Worm (Caenorhabditis elegans): ENCODE results near the gene pqn-80.

The pqn-80 gene

ce11 chrIII:12625875-12626649 lies at the start of gene pqn-80:
TSS of gene pqn-80 (plus strand) at chrIII:12626568.
- no peak for TF ChIP-seq B0310.2 (tag; optimal IDR thresholded peaks at IDR 0.05)
- no peak for TF ChIP-seq tbx-37 (GFP tag; conservative IDR thresholded peaks at IDR 0.05)
- TF ChIP-seq flt-1 (GFP tag; IDR thresholded peaks at IDR 0.05) = no peak
- TF ChIP-seq tbx-11 (GFP tag; IDR thresholded peaks at IDR 0.05) = no peak
- no peak for TF ChIP-seq ets-7 (tag; optimal IDR thresholded peaks at IDR 0.05)
- TF ChIP-seq pes-1 (GFP tag; IDR thresholded peaks at IDR 0.05) = no peak
- no peak for TF ChIP-seq ceh-13 (GFP tag; optimal IDR thresholded peaks at IDR 0.05)
- no peak for TF ChIP-seq tra-4 (tag; optimal IDR thresholded peaks at IDR 0.05)
- no peak for TF ChIP-seq hnd-1 (tag; optimal IDR thresholded peaks at IDR 0.05)
- TF ChIP-seq ama-1 (optimal IDR thresholded peaks at IDR 0.05) = no peak
- no peak for TF ChIP-seq aly-1 (tag; optimal IDR thresholded peaks at IDR 0.05)
- no peak for TF ChIP-seq hmbx-1 (tag; optimal IDR thresholded peaks at IDR 0.05)
- TF ChIP-seq sea-1 (GFP tag; conservative IDR thresholded peaks at IDR 0.05) = no peak

ce11 chrIII:12583466-12583865 lies 42.9 kb upstream of the pqn-80 start:
- TF ChIP-seq ets-7 (tag; optimal IDR thresholded peaks at IDR 0.05) = no peak
- TF ChIP-seq hmg-4 (GFP tag; optimal IDR thresholded peaks at IDR 0.05) = peak; percentile 5
- peak; percentile 49 for TF ChIP-seq F13C5.2 (tag; optimal IDR thresholded peaks at IDR 0.05)
- TF ChIP-seq pes-1 (GFP tag; IDR thresholded peaks at IDR 0.05) = no peak

- TF ChIP-seq tbx-11 (GFP tag; IDR thresholded peaks at IDR 0.05) (no peak), hmg-4 (GFP tag; optimal IDR thresholded peaks at IDR 0.05) (no peak), scrt-1 (GFP tag; IDR thresholded peaks at IDR 0.05) (no peak), hnd-1 (tag; optimal IDR thresholded peaks at IDR 0.05) (no peak), hmbx-1 (tag; optimal IDR thresholded peaks at IDR 0.05) (no peak), sea-1 (GFP tag; conservative IDR thresholded peaks at IDR 0.05) (no peak), tbx-37 (GFP tag; conservative IDR thresholded peaks at IDR 0.05) (no peak), ama-1 (optimal IDR thresholded peaks at IDR 0.05) (no peak), F13C5.2 (tag; optimal IDR thresholded peaks at IDR 0.05) (no peak), ceh-13 (GFP tag; optimal IDR thresholded peaks at IDR 0.05) (no peak), ets-7 (tag; optimal IDR thresholded peaks at IDR 0.05) (no peak), tra-4 (tag; optimal IDR thresholded peaks at IDR 0.05) (no peak), B0310.2 (tag; optimal IDR thresholded peaks at IDR 0.05) (no peak), flt-1 (GFP tag; IDR thresholded peaks at IDR 0.05) (no peak), pes-1 (GFP tag; IDR thresholded peaks at IDR 0.05) (no peak)
These were observed 40.5 kb upstream of the pqn-80 start for ce11 chrIII:12585842-12586241.

- no peak for TF ChIP-seq hmg-4 (GFP tag; optimal IDR thresholded peaks at IDR 0.05)
- TF ChIP-seq B0310.2 (tag; optimal IDR thresholded peaks at IDR 0.05) = no peak
- no peak for TF ChIP-seq ets-7 (tag; optimal IDR thresholded peaks at IDR 0.05)
- no peak for TF ChIP-seq hnd-1 (tag; optimal IDR thresholded peaks at IDR 0.05)
- no peak for TF ChIP-seq tbx-11 (GFP tag; IDR thresholded peaks at IDR 0.05)
- TF ChIP-seq ceh-36 (tag; optimal IDR thresholded peaks at IDR 0.05) = no peak
- no peak for TF ChIP-seq tra-4 (tag; optimal IDR thresholded peaks at IDR 0.05)
- no peak for TF ChIP-seq aly-1 (tag; optimal IDR thresholded peaks at IDR 0.05)
- no peak for TF ChIP-seq flt-1 (GFP tag; IDR thresholded peaks at IDR 0.05)
- no peak for TF ChIP-seq ama-1 (optimal IDR thresholded peaks at IDR 0.05)
- TF ChIP-seq sea-1 (GFP tag; conservative IDR thresholded peaks at IDR 0.05) = no peak
- no peak for TF ChIP-seq ceh-13 (GFP tag; optimal IDR thresholded peaks at IDR 0.05)
- TF ChIP-seq scrt-1 (GFP tag; IDR thresholded peaks at IDR 0.05) = no peak
- TF ChIP-seq pes-1 (GFP tag; IDR thresholded peaks at IDR 0.05) = no peak
- TF ChIP-seq hmbx-1 (tag; optimal IDR thresholded peaks at IDR 0.05) = no peak
- TF ChIP-seq F13C5.2 (tag; optimal IDR thresholded peaks at IDR 0.05) = no peak
- no peak for TF ChIP-seq tbx-37 (GFP tag; conservative IDR thresholded peaks at IDR 0.05)
These were observed 34.4 kb upstream of the pqn-80 start for ce11 chrIII:12591923-12592322.

- no peak for TF ChIP-seq ama-1 (optimal IDR thresholded peaks at IDR 0.05)
- TF ChIP-seq hmbx-1 (tag; optimal IDR thresholded peaks at IDR 0.05) = no peak
- no peak for TF ChIP-seq F13C5.2 (tag; optimal IDR thresholded peaks at IDR 0.05)
- no peak for TF ChIP-seq tbx-11 (GFP tag; IDR thresholded peaks at IDR 0.05)
- peak; percentile 31 for TF ChIP-seq ceh-36 (tag; optimal IDR thresholded peaks at IDR 0.05)
- TF ChIP-seq tbx-37 (GFP tag; conservative IDR thresholded peaks at IDR 0.05) = no peak
These were observed 30.7 kb upstream of the pqn-80 start for ce11 chrIII:12595640-12596039.

- TF ChIP-seq B0310.2 (tag; optimal IDR thresholded peaks at IDR 0.05) (peak; percentile 54), hmg-4 (GFP tag; optimal IDR thresholded peaks at IDR 0.05) (no peak), scrt-1 (GFP tag; IDR thresholded peaks at IDR 0.05) (no peak), flt-1 (GFP tag; IDR thresholded peaks at IDR 0.05) (peak; percentile 35; the same call in 1 of the 2 replicates), ama-1 (optimal IDR thresholded peaks at IDR 0.05) (peak; percentile 89), pes-1 (GFP tag; IDR thresholded peaks at IDR 0.05) (peak; percentile 30; the same call in 1 of the 2 replicates), hnd-1 (tag; optimal IDR thresholded peaks at IDR 0.05) (no peak), ceh-13 (GFP tag; optimal IDR thresholded peaks at IDR 0.05) (no peak), tra-4 (tag; optimal IDR thresholded peaks at IDR 0.05) (peak; percentile 64), sea-1 (GFP tag; conservative IDR thresholded peaks at IDR 0.05) (no peak), tbx-11 (GFP tag; IDR thresholded peaks at IDR 0.05) (peak; percentile 7; the same call in 1 of the 2 replicates), tbx-37 (GFP tag; conservative IDR thresholded peaks at IDR 0.05) (0 out of 2 replicates have a peak, but pooled peaks have one; percentile 5), ets-7 (tag; optimal IDR thresholded peaks at IDR 0.05) (no peak), F13C5.2 (tag; optimal IDR thresholded peaks at IDR 0.05) (peak; percentile 44), aly-1 (tag; optimal IDR thresholded peaks at IDR 0.05) (no peak), hmbx-1 (tag; optimal IDR thresholded peaks at IDR 0.05) (peak; percentile 50), ceh-36 (tag; optimal IDR thresholded peaks at IDR 0.05) (peak; percentile 13)
These were observed 27.7 kb upstream of the pqn-80 start for ce11 chrIII:12598418-12599330.

Data from whole organism, early embryonic.